Worm (Caenorhabditis elegans): ENCODE results near the gene Y39E4A.1.

Y39E4A.1 gene

ce11 chrIII:12960705-12961104 is 9.5 kb downstream of the Y39E4A.1 start:
- TF ChIP-seq skn-1 (tag; optimal IDR thresholded peaks at IDR 0.05) (no peak), fos-1 (tag; optimal IDR thresholded peaks at IDR 0.05) (peak; percentile 69)

- TF ChIP-seq nhr-10 (tag; optimal IDR thresholded peaks at IDR 0.05) (no peak), mab-5 (tag; optimal IDR thresholded peaks at IDR 0.05) (no peak)
Observed at ce11 chrIII:12966895-12967294, 15.7 kb downstream of the Y39E4A.1 start, which contains the start of gene ttm-1. ttm-1 (minus strand) TSS chrIII:12966995.

- TF ChIP-seq elt-3 (tag; optimal IDR thresholded peaks at IDR 0.05) (no peak), unc-39 (tag; optimal IDR thresholded peaks at IDR 0.05) (no peak), fos-1 (tag; optimal IDR thresholded peaks at IDR 0.05) (peak; percentile 83), mdl-1 (tag; optimal IDR thresholded peaks at IDR 0.05) (no peak), nhr-21 (tag; optimal IDR thresholded peaks at IDR 0.05) (peak; percentile 3), nhr-10 (tag; optimal IDR thresholded peaks at IDR 0.05) (no peak), crh-2 (tag; optimal IDR thresholded peaks at IDR 0.05) (peak; percentile 40), lin-13 (GFP tag; optimal IDR thresholded peaks at IDR 0.05) (no peak), lsy-2 (tag; optimal IDR thresholded peaks at IDR 0.05) (peak in 1 of 2 experiments; percentile 12), lin-11 (tag; optimal IDR thresholded peaks at IDR 0.05) (no peak), ztf-1 (GFP tag; conservative IDR thresholded peaks at IDR 0.05) (no peak), ztf-4 (tag; optimal IDR thresholded peaks at IDR 0.05) (no peak), skn-1 (tag; optimal IDR thresholded peaks at IDR 0.05) (no peak), aly-2 (tag; optimal IDR thresholded peaks at IDR 0.05) (no peak), lin-39 (tag; optimal IDR thresholded peaks at IDR 0.05) (no peak), zag-1 (tag; optimal IDR thresholded peaks at IDR 0.05) (no peak), C34F6.9 (tag; optimal IDR thresholded peaks at IDR 0.05) (peak; percentile 3), ceh-16 (tag; optimal IDR thresholded peaks at IDR 0.05) (no peak), ceh-82 (tag; optimal IDR thresholded peaks at IDR 0.05) (no peak), gmeb-1 (tag; optimal IDR thresholded peaks at IDR 0.05) (peak; percentile 25)
Observed at ce11 chrIII:12967437-12968043, 16.3 kb downstream of the Y39E4A.1 start.

- TF ChIP-seq alr-1 (tag; optimal IDR thresholded peaks at IDR 0.05), result no peak
- no peak for TF ChIP-seq nhr-77 (tag; optimal IDR thresholded peaks at IDR 0.05)
- no peak for TF ChIP-seq sem-4 (tag; optimal IDR thresholded peaks at IDR 0.05)
- TF ChIP-seq gmeb-1 (tag; optimal IDR thresholded peaks at IDR 0.05), result no peak
- no peak for TF ChIP-seq nhr-6 (tag; optimal IDR thresholded peaks at IDR 0.05)
- TF ChIP-seq lin-11 (tag; optimal IDR thresholded peaks at IDR 0.05), result no peak
- no peak for TF ChIP-seq unc-62 (GFP tag; optimal IDR thresholded peaks at IDR 0.05)
- TF ChIP-seq nhr-129 (tag; optimal IDR thresholded peaks at IDR 0.05), result no peak
- TF ChIP-seq nhr-23 (tag; optimal IDR thresholded peaks at IDR 0.05), result no peak
- no peak for TF ChIP-seq mbf-1 (tag; optimal IDR thresholded peaks at IDR 0.05)
- no peak for TF ChIP-seq ceh-16 (tag; optimal IDR thresholded peaks at IDR 0.05)
- TF ChIP-seq peb-1 (tag; optimal IDR thresholded peaks at IDR 0.05), result no peak
- TF ChIP-seq mab-5 (tag; optimal IDR thresholded peaks at IDR 0.05), result no peak
- no peak for TF ChIP-seq elt-3 (tag; optimal IDR thresholded peaks at IDR 0.05)
- TF ChIP-seq F13H6.1 (tag; optimal IDR thresholded peaks at IDR 0.05), result no peak
Observed at ce11 chrIII:12968330-12968729, 17.1 kb downstream of the Y39E4A.1 start.

ce11 chrIII:12971828-12972379 is 20.7 kb downstream of the Y39E4A.1 start:
- no peak for TF ChIP-seq zag-1 (tag; optimal IDR thresholded peaks at IDR 0.05)
- no peak for TF ChIP-seq elt-1 (tag; optimal IDR thresholded peaks at IDR 0.05)
- TF ChIP-seq nhr-23 (tag; optimal IDR thresholded peaks at IDR 0.05), result no peak
- no peak for TF ChIP-seq unc-62 (GFP tag; optimal IDR thresholded peaks at IDR 0.05)
- TF ChIP-seq mdl-1 (tag; optimal IDR thresholded peaks at IDR 0.05), result no peak
- peak; percentile 34 for TF ChIP-seq gmeb-1 (tag; optimal IDR thresholded peaks at IDR 0.05)
- TF ChIP-seq nhr-129 (tag; optimal IDR thresholded peaks at IDR 0.05), result peak; percentile 20
- TF ChIP-seq dmd-4 (tag; optimal IDR thresholded peaks at IDR 0.05), result no peak
- TF ChIP-seq nhr-11 (tag; optimal IDR thresholded peaks at IDR 0.05), result no peak
- TF ChIP-seq lin-11 (tag; optimal IDR thresholded peaks at IDR 0.05), result no peak
- no peak for TF ChIP-seq nhr-77 (tag; optimal IDR thresholded peaks at IDR 0.05)
- TF ChIP-seq R02D3.7 (tag; optimal IDR thresholded peaks at IDR 0.05), result no peak
- no peak for TF ChIP-seq skn-1 (tag; optimal IDR thresholded peaks at IDR 0.05)
- TF ChIP-seq ZK546.5 (tag; optimal IDR thresholded peaks at IDR 0.05), result no peak
- no peak for TF ChIP-seq sma-9 (GFP tag; optimal IDR thresholded peaks at IDR 0.05)
- no peak for TF ChIP-seq sma-9 (tag; optimal IDR thresholded peaks at IDR 0.05)
- TF ChIP-seq ztf-11 (tag; optimal IDR thresholded peaks at IDR 0.05), result no peak
- no peak for TF ChIP-seq mab-5 (tag; optimal IDR thresholded peaks at IDR 0.05)
- TF ChIP-seq lin-13 (GFP tag; optimal IDR thresholded peaks at IDR 0.05), result peak; percentile 6
- TF ChIP-seq sma-3 (GFP tag; optimal IDR thresholded peaks at IDR 0.05), result no peak
- TF ChIP-seq nhr-12 (tag; optimal IDR thresholded peaks at IDR 0.05), result no peak
- no peak for TF ChIP-seq ama-1 (optimal IDR thresholded peaks at IDR 0.05)
- peak; percentile 37 for TF ChIP-seq crh-2 (tag; optimal IDR thresholded peaks at IDR 0.05)
- TF ChIP-seq ztf-4 (tag; optimal IDR thresholded peaks at IDR 0.05), result no peak
- peak; percentile 38 for TF ChIP-seq fos-1 (tag; optimal IDR thresholded peaks at IDR 0.05)
- no peak for TF ChIP-seq nhr-6 (tag; optimal IDR thresholded peaks at IDR 0.05)
- TF ChIP-seq C34F6.9 (tag; optimal IDR thresholded peaks at IDR 0.05), result peak; percentile 53
- TF ChIP-seq blmp-1 (tag; optimal IDR thresholded peaks at IDR 0.05; ENCODE audit: insufficient read depth), result no peak
- no peak for TF ChIP-seq ceh-82 (tag; optimal IDR thresholded peaks at IDR 0.05)
- no peak for TF ChIP-seq ztf-1 (GFP tag; conservative IDR thresholded peaks at IDR 0.05)
- TF ChIP-seq lsy-2 (tag; optimal IDR thresholded peaks at IDR 0.05), result peak; percentile 55 to 81
- no peak for TF ChIP-seq lin-39 (tag; optimal IDR thresholded peaks at IDR 0.05)
